Fruit fly (Drosophila melanogaster): ENCODE measurements around the gene CG13310.
A peak's percentile ranks its signal among the peaks of the same experiment; 100 is the strongest.

CG13310 gene

dm6 chr3L:8841757-8842156 is 41.4 kb upstream of the CG13310 start (continued):
- TF ChIP-seq CG9609 (GFP tag; optimal IDR thresholded peaks at IDR 0.05) (peak; percentile 57), lov (optimal IDR thresholded peaks at IDR 0.05) (no peak), lov (GFP tag; IDR thresholded peaks at IDR 0.05) (no peak), Med (GFP tag) (peak; percentile 92), CG43689 (GFP tag; IDR thresholded peaks at IDR 0.05) (no peak; the same call in 1 of the 2 replicates), org-1 (GFP tag; optimal IDR thresholded peaks at IDR 0.05) (peak; percentile 72), Side (GFP tag; optimal IDR thresholded peaks at IDR 0.05) (peak; percentile 62), CTCF (GFP tag; optimal IDR thresholded peaks at IDR 0.05) (no peak), CG10321 (GFP tag; IDR thresholded peaks at IDR 0.05) (peak; percentile 43; the same call in 1 of the 2 replicates), Usf (GFP tag; optimal IDR thresholded peaks at IDR 0.05) (no peak), ind (GFP tag; optimal IDR thresholded peaks at IDR 0.05) (peak; percentile 62), tap (tag; optimal IDR thresholded peaks at IDR 0.05) (peak; percentile 75), cas (GFP tag; IDR thresholded peaks at IDR 0.05) (no peak), CG11723 (GFP tag; optimal IDR thresholded peaks at IDR 0.05) (peak; percentile 46), Bteb2 (GFP tag; optimal IDR thresholded peaks at IDR 0.05) (peak; percentile 37), Oli (tag; optimal IDR thresholded peaks at IDR 0.05) (peak; percentile 83), vvl (GFP tag; IDR thresholded peaks at IDR 0.05) (peak; percentile 88), CG15073 (GFP tag; optimal IDR thresholded peaks at IDR 0.05) (no peak), Taf1 (GFP tag; IDR thresholded peaks at IDR 0.05) (no peak), CG1233 (GFP tag; optimal IDR thresholded peaks at IDR 0.05) (peak; percentile 61), CG3726 (GFP tag; IDR thresholded peaks at IDR 0.05) (peak; percentile 47; the same call in 1 of the 3 replicates), CG30431 (GFP tag; optimal IDR thresholded peaks at IDR 0.05) (peak; percentile 55), ash1 (GFP tag; optimal IDR thresholded peaks at IDR 0.05) (no peak), disco-r (GFP tag; optimal IDR thresholded peaks at IDR 0.05) (peak; percentile 30), Ets65A (GFP tag) (peak; percentile 26), B-H1 (GFP tag; IDR thresholded peaks at IDR 0.05) (peak; percentile 60; the same call in 2 of the 3 replicates), CG12769 (tag; optimal IDR thresholded peaks at IDR 0.05) (peak; percentile 88), hkb (optimal IDR thresholded peaks at IDR 0.05) (no peak), hkb (GFP tag; IDR thresholded peaks at IDR 0.05) (peak; percentile 82), stwl (tag; optimal IDR thresholded peaks at IDR 0.05) (no peak), shn (GFP tag; optimal IDR thresholded peaks at IDR 0.05) (no peak), Tbp (GFP tag; optimal IDR thresholded peaks at IDR 0.05) (no peak), Hmr (GFP tag; optimal IDR thresholded peaks at IDR 0.05) (peak; percentile 76), Camta (GFP tag; optimal IDR thresholded peaks at IDR 0.05) (peak; percentile 70), Dek (tag; optimal IDR thresholded peaks at IDR 0.05) (peak; percentile 62), Dll (GFP tag; IDR thresholded peaks at IDR 0.05; ENCODE audit: partially characterized antibody) (no peak), CG4328 (GFP tag; optimal IDR thresholded peaks at IDR 0.05) (no peak), vnd (GFP tag; IDR thresholded peaks at IDR 0.05; ENCODE audit: partially characterized antibody) (no peak), Dfd (GFP tag; optimal IDR thresholded peaks at IDR 0.05) (no peak), CG1792 (GFP tag; optimal IDR thresholded peaks at IDR 0.05) (peak; percentile 14), cwo (GFP tag; optimal IDR thresholded peaks at IDR 0.05) (peak; percentile 74), fd64A (GFP tag; optimal IDR thresholded peaks at IDR 0.05) (no peak), CG3407 (GFP tag; optimal IDR thresholded peaks at IDR 0.05) (no peak), Hr51 (GFP tag; optimal IDR thresholded peaks at IDR 0.05) (peak in 1 of 2 experiments; percentile 81), ranshi (GFP tag; IDR thresholded peaks at IDR 0.05) (peak; percentile 77), ATbp (GFP tag; optimal IDR thresholded peaks at IDR 0.05) (peak; percentile 71), Rx (GFP tag; IDR thresholded peaks at IDR 0.05) (peak; percentile 80), Asciz (GFP tag; optimal IDR thresholded peaks at IDR 0.05) (peak; percentile 55), Hand (GFP tag; optimal IDR thresholded peaks at IDR 0.05) (peak; percentile 63), CG3847 (GFP tag; IDR thresholded peaks at IDR 0.05) (peak; percentile 67), insv (GFP tag; optimal IDR thresholded peaks at IDR 0.05) (no peak), CG7928 (GFP tag; optimal IDR thresholded peaks at IDR 0.05) (no peak), CG6854 (GFP tag; optimal IDR thresholded peaks at IDR 0.05) (peak; percentile 43)

Measured in whole organism, embryonic.